Worm (Caenorhabditis elegans): Measurements from ENCODE around the gene fpn-1.2.

DNA sequence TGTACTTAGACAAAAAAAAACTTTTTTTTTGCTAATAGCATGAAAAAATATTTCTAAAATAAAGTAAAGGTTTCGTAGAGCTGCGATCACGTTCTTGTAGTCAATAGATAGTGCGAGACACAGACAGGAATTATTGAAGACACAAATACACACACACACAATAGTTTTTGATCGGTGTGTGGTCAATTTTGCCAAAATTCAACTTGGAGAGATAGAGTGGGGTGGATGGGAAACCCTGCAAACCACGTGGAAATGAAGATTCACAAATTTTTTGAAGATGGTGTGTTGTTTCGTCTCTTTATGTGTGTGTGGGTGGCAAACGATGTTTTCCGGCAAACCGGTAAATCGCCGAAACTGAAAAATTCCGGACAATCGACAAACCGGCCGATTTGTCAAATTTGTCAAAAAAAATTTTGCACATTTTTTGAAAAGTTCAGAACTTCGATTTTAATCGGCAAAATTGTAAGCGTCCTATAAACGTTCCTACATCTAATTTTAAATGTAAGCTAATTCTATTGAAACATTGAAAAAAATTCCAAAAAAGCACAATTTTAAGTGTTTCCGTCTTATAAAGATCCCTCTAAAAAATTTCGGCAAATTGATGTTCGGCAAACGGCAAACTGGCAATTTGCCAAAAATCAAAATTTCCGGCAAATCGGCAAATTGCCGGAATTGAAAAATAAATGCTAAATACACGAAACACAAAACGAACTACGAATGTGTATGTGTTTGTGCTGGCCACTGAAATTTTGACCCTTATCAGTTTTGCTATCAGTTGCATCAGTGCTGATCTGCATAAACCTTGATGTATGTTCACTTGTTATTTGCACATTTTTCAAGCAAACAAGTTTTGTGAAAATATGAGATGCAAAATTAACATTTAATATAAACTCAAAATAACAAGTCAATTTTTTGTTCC is 31.7 kb downstream of the fpn-1.2 start:
- TF ChIP-seq nhr-25 (tag; optimal IDR thresholded peaks at IDR 0.05), result no peak
- TF ChIP-seq skn-1 (tag; optimal IDR thresholded peaks at IDR 0.05), result no peak
- TF ChIP-seq egl-27 (tag; optimal IDR thresholded peaks at IDR 0.05), result no peak
- TF ChIP-seq dmd-4 (tag; optimal IDR thresholded peaks at IDR 0.05), result no peak
- no peak for TF ChIP-seq F13H6.1 (tag; optimal IDR thresholded peaks at IDR 0.05)
- no peak for TF ChIP-seq mdl-1 (tag; optimal IDR thresholded peaks at IDR 0.05)
